Worm (Caenorhabditis elegans): ENCODE measurements around the gene grd-7.

grd-7 gene

DNA sequence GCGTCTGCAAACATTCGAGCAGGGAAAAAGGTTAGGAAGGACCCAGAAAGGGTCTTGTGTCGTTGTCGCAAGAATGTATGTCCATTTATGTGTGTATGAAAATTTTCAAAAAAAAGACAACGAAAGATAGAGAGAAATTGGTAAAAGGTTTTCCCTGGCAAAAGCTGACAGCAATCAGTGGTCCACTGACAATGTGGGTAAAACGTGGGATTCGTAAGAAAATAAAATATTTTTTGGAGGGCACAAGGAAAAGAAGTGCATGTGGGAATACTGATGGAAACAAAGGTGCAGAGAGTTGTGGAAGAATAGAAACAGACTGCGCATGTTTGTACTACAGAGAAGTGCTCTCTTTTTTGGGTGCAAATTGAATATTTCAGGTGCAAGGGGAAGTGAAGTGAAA, 13.9 kb upstream of the grd-7 start:
- TF ChIP-seq zag-1 (tag; optimal IDR thresholded peaks at IDR 0.05) (no peak), dmd-4 (tag; optimal IDR thresholded peaks at IDR 0.05) (no peak), sma-9 (GFP tag; optimal IDR thresholded peaks at IDR 0.05) (no peak), sma-9 (tag; optimal IDR thresholded peaks at IDR 0.05) (no peak)

DNA sequence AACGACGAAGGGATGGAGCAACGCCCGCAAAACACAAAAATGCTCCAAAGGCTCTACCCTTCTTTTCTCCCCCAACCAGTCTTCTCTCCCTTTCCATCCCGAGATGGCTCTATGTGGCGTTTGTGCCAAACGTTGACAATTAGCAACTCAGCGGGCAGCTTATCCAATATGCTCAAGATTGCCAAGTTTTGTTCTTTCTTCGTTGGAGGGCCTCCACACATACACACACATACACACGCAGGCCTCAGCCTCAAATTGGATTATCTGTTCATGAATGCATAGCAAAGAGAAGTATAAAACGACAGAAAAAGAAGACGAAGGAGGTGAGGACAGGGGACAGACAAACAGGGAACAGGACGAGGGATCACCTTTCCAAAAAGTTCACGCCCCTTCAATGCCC, 12.1 kb upstream of the grd-7 start:
- TF ChIP-seq nhr-129 (tag; optimal IDR thresholded peaks at IDR 0.05), result no peak
- no peak for TF ChIP-seq nhr-11 (tag; optimal IDR thresholded peaks at IDR 0.05)
- no peak for TF ChIP-seq nhr-23 (tag; optimal IDR thresholded peaks at IDR 0.05)
- TF ChIP-seq elt-1 (tag; optimal IDR thresholded peaks at IDR 0.05), result no peak
- no peak for TF ChIP-seq crh-2 (tag; optimal IDR thresholded peaks at IDR 0.05)
- no peak for TF ChIP-seq blmp-1 (tag; optimal IDR thresholded peaks at IDR 0.05; ENCODE audit: insufficient read depth)
- TF ChIP-seq C34F6.9 (tag; optimal IDR thresholded peaks at IDR 0.05), result peak; percentile 30
- TF ChIP-seq zag-1 (tag; optimal IDR thresholded peaks at IDR 0.05), result no peak
- no peak for TF ChIP-seq peb-1 (tag; optimal IDR thresholded peaks at IDR 0.05)
- no peak for TF ChIP-seq elt-3 (tag; optimal IDR thresholded peaks at IDR 0.05)
- no peak for TF ChIP-seq dmd-4 (tag; optimal IDR thresholded peaks at IDR 0.05)
- TF ChIP-seq lin-11 (tag; optimal IDR thresholded peaks at IDR 0.05), result peak; percentile 12

DNA sequence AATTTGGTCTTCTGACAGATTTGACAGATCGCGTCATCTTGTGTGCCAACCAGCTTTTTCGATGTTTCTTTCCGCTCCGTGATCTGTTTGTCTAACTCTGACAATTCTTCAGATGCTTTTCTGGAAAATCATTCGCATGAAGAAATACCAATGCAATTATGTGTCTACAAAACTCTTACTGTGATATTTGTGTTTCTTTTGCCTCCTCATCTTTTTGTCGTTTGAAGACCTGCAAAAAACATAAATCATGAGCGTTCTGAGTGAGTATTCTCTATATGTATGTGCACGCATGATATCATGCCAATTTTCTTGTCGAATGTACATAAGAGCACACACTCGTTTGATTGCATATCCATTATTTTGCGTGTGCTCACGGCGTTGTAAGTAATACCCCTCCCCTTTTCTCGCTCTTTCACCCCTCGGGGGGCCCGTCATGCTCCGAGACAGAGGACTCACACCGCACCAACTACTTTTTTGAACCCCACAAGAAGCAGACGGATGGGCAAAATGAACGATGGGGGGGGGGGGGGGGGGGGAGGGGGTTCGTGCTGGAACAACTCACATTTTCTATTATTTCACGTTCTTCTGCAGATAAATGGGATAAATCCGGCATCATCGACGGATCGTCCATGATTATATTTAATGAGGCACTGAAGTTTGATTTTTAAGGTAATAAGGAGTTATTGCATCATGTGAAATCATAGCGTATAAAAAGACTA, 10.6 kb upstream of the grd-7 start, which contains the start of gene unc-10:
TSS of gene unc-10 (minus strand) at position 652 of the 719 bp plus-strand sequence.
- TF ChIP-seq F13H6.1 (tag; optimal IDR thresholded peaks at IDR 0.05) (no peak), unc-62 (GFP tag; optimal IDR thresholded peaks at IDR 0.05) (no peak), gmeb-1 (tag; optimal IDR thresholded peaks at IDR 0.05) (no peak), crh-2 (tag; optimal IDR thresholded peaks at IDR 0.05) (no peak), sma-3 (GFP tag; optimal IDR thresholded peaks at IDR 0.05) (no peak), elt-1 (tag; optimal IDR thresholded peaks at IDR 0.05) (no peak), snpc-4 (tag; optimal IDR thresholded peaks at IDR 0.05) (no peak), aly-2 (tag; optimal IDR thresholded peaks at IDR 0.05) (no peak), ztf-4 (tag; optimal IDR thresholded peaks at IDR 0.05) (no peak), mdl-1 (tag; optimal IDR thresholded peaks at IDR 0.05) (no peak), ceh-82 (tag; optimal IDR thresholded peaks at IDR 0.05) (no peak), nhr-10 (tag; optimal IDR thresholded peaks at IDR 0.05) (no peak), dmd-4 (tag; optimal IDR thresholded peaks at IDR 0.05) (no peak), nhr-6 (tag; optimal IDR thresholded peaks at IDR 0.05) (no peak), fos-1 (tag; optimal IDR thresholded peaks at IDR 0.05) (no peak), blmp-1 (tag; optimal IDR thresholded peaks at IDR 0.05; ENCODE audit: insufficient read depth) (no peak), peb-1 (tag; optimal IDR thresholded peaks at IDR 0.05) (no peak)

ce11 chrX:7278095-7278494, 8.8 kb upstream of the grd-7 start:
- TF ChIP-seq ZK546.5 (tag; optimal IDR thresholded peaks at IDR 0.05), result no peak

ce11 chrX:7271968-7272367, 2.7 kb upstream of the grd-7 start, which contains the start of gene F46H5.11:
TSS of gene F46H5.11 (minus strand) at chrX:7272068.
- TF ChIP-seq sma-3 (GFP tag; optimal IDR thresholded peaks at IDR 0.05), result no peak
- TF ChIP-seq alr-1 (tag; optimal IDR thresholded peaks at IDR 0.05), result no peak
- TF ChIP-seq nhr-23 (tag; optimal IDR thresholded peaks at IDR 0.05), result no peak
- TF ChIP-seq peb-1 (tag; optimal IDR thresholded peaks at IDR 0.05), result no peak
- TF ChIP-seq sem-4 (tag; optimal IDR thresholded peaks at IDR 0.05), result no peak
- no peak for TF ChIP-seq ceh-16 (tag; optimal IDR thresholded peaks at IDR 0.05)
- TF ChIP-seq lsy-2 (tag; optimal IDR thresholded peaks at IDR 0.05), result no peak
- no peak for TF ChIP-seq C34F6.9 (tag; optimal IDR thresholded peaks at IDR 0.05)
- TF ChIP-seq ceh-82 (tag; optimal IDR thresholded peaks at IDR 0.05), result no peak
- no peak for TF ChIP-seq F13H6.1 (tag; optimal IDR thresholded peaks at IDR 0.05)
- no peak for TF ChIP-seq nhr-11 (tag; optimal IDR thresholded peaks at IDR 0.05)
- TF ChIP-seq ztf-11 (tag; optimal IDR thresholded peaks at IDR 0.05), result no peak
- no peak for TF ChIP-seq ztf-1 (GFP tag; conservative IDR thresholded peaks at IDR 0.05)
- TF ChIP-seq R02D3.7 (tag; optimal IDR thresholded peaks at IDR 0.05), result no peak
- no peak for TF ChIP-seq unc-39 (tag; optimal IDR thresholded peaks at IDR 0.05)
